Fruit fly (Drosophila melanogaster) whole organism, embryonic: ENCODE measurements around the gene CG1233.
A peak's percentile ranks its signal among the peaks of the same experiment; 100 is the strongest.

Experiments
- Asciz ChIP-seq: fragments of 200-800 bp; sonication (Bioruptor generic); optimal IDR thresholded peaks from 2 replicates; lab custom pipeline; 2017; ENCODE audit warnings: missing biosample characterization, mild to moderate bottlenecking, missing genetic modification characterization, missing genetic modification reagents
- Atf3 ChIP-seq: fragments of 200-800 bp; sonication (Bioruptor generic); optimal IDR thresholded peaks from 3 replicates; lab custom pipeline; 2016; ENCODE audit warnings: missing biosample characterization, missing genetic modification characterization
- CG1024 ChIP-seq: fragments of 200-800 bp; sonication (Bioruptor generic); IDR thresholded peaks from 2 replicates; pipeline ENCODE4 v1.3.6; 2022; ENCODE audit warnings: missing biosample characterization, missing genetic modification characterization
- CG11696 ChIP-seq: fragments of 200-800 bp; sonication (Bioruptor generic); IDR thresholded peaks from 2 replicates; pipeline ENCODE4 v1.3.6; 2022; ENCODE audit warnings: missing biosample characterization, missing genetic modification characterization
- CG15601 ChIP-seq: fragments of 200-800 bp; sonication (Bioruptor generic); optimal IDR thresholded peaks from 3 replicates; lab custom pipeline; 2019; ENCODE audit warnings: missing biosample characterization, mild to moderate bottlenecking, missing genetic modification characterization, moderate library complexity
- CG1647 ChIP-seq: fragments of 200-800 bp; sonication (Bioruptor generic); optimal IDR thresholded peaks from 3 replicates; lab custom pipeline; 2016; ENCODE audit warnings: missing biosample characterization, missing genetic modification characterization
- CG16813 ChIP-seq: fragments of 200-800 bp; sonication (Bioruptor generic); IDR thresholded peaks from 3 replicates; pipeline ENCODE4 v1.3.6; 2022; ENCODE audit warnings: missing biosample characterization, missing genetic modification characterization; ENCODE audit not compliant: partially characterized antibody
- CG17385 ChIP-seq: fragments of 200-800 bp; sonication (Bioruptor generic); optimal IDR thresholded peaks from 3 replicates; lab custom pipeline; 2018; ENCODE audit warnings: missing biosample characterization, mild to moderate bottlenecking, missing genetic modification characterization
- CG18011 ChIP-seq: fragments of 200-800 bp; sonication (Bioruptor generic); optimal IDR thresholded peaks from 2 replicates; lab custom pipeline; 2017; ENCODE audit warnings: missing biosample characterization, missing genetic modification characterization, mild to moderate bottlenecking, moderate library complexity, missing genotype
- CG2129 ChIP-seq: fragments of 200-800 bp; sonication (Bioruptor generic); IDR thresholded peaks from 2 replicates; pipeline ENCODE4 v1.3.6; 2022; ENCODE audit warnings: missing biosample characterization, missing genetic modification characterization; ENCODE audit not compliant: partially characterized antibody
- CG2199 ChIP-seq: fragments of 200-800 bp; sonication (Bioruptor generic); IDR thresholded peaks from 3 replicates; pipeline ENCODE4 v1.3.6; 2022; ENCODE audit warnings: missing biosample characterization, missing genetic modification characterization
- CG2712 ChIP-seq: fragments of 200-800 bp; optimal IDR thresholded peaks from 3 replicates; lab custom pipeline; 2019; ENCODE audit warnings: missing biosample characterization, mild to moderate bottlenecking, missing genetic modification characterization, moderate library complexity
- CG30403 ChIP-seq: fragments of 200-800 bp; sonication (Bioruptor generic); optimal IDR thresholded peaks from 3 replicates; lab custom pipeline; 2016; ENCODE audit warnings: missing biosample characterization, missing genetic modification characterization
- CG31441 ChIP-seq: fragments of 200-800 bp; sonication (Bioruptor generic); IDR thresholded peaks from 2 replicates; pipeline ENCODE4 v1.3.6; 2022; ENCODE audit warnings: missing biosample characterization, missing genetic modification characterization
- CG32767 ChIP-seq: fragments of 200-800 bp; sonication (Bioruptor generic); IDR thresholded peaks from 2 replicates; pipeline ENCODE4 v1.3.6; 2022; ENCODE audit warnings: missing biosample characterization, missing genetic modification characterization
- CG3995 ChIP-seq: fragments of 200-800 bp; sonication (Bioruptor generic); optimal IDR thresholded peaks from 3 replicates; lab custom pipeline; 2016; ENCODE audit warnings: missing biosample characterization, missing genetic modification characterization
- CG4730 ChIP-seq: fragments of 200-800 bp; sonication (Bioruptor generic); IDR thresholded peaks from 2 replicates; pipeline ENCODE4 v1.3.6; 2022; ENCODE audit warnings: missing biosample characterization, missing genetic modification characterization
- CG7556 ChIP-seq: fragments of 200-800 bp; sonication (Bioruptor generic); optimal IDR thresholded peaks from 2 replicates; lab custom pipeline; 2017; ENCODE audit warnings: missing biosample characterization, mild to moderate bottlenecking, missing genetic modification characterization
- CG7928 ChIP-seq: fragments of 200-800 bp; sonication (Bioruptor generic); optimal IDR thresholded peaks from 2 replicates; lab custom pipeline; 2017; ENCODE audit warnings: missing biosample characterization, mild to moderate bottlenecking, missing genetic modification characterization
- CG7963 ChIP-seq: fragments of 200-800 bp; sonication (Bioruptor generic); IDR thresholded peaks from 3 replicates; pipeline ENCODE4 v1.3.6; 2022; ENCODE audit warnings: missing biosample characterization, missing genetic modification characterization; ENCODE audit not compliant: partially characterized antibody
- CG9437 ChIP-seq: fragments of 200-800 bp; sonication (Bioruptor generic); optimal IDR thresholded peaks from 2 replicates; lab custom pipeline; 2018; ENCODE audit warnings: missing biosample characterization, mild to moderate bottlenecking, missing genetic modification characterization
- CG9727 ChIP-seq: fragments of 200-800 bp; sonication (Bioruptor generic); optimal IDR thresholded peaks from 3 replicates; lab custom pipeline; 2017; ENCODE audit warnings: missing biosample characterization, mild to moderate bottlenecking, missing genetic modification characterization
- CG9876 ChIP-seq: fragments of 200-800 bp; sonication (Bioruptor generic); optimal IDR thresholded peaks from 2 replicates; lab custom pipeline; 2016; ENCODE audit warnings: missing biosample characterization, missing genetic modification characterization
- Ets65A ChIP-seq: fragments of 200-800 bp; sonication (Bioruptor generic); peaks from one replicate; lab custom pipeline; 2016; ENCODE audit warnings: missing biosample characterization, missing genetic modification characterization
- Gsc ChIP-seq: fragments of 200-800 bp; sonication (Bioruptor generic); IDR thresholded peaks from 2 replicates; pipeline ENCODE4 v1.3.6; 2022; ENCODE audit warnings: missing biosample characterization, missing genetic modification characterization
- HLHmδ ChIP-seq: fragments of 200-800 bp; sonication (Bioruptor generic); optimal IDR thresholded peaks from 2 replicates; lab custom pipeline; 2018; ENCODE audit warnings: missing biosample characterization, mild to moderate bottlenecking, missing genetic modification characterization, moderate library complexity
- MTF-1 ChIP-seq: fragments of 200-800 bp; sonication (Bioruptor generic); optimal IDR thresholded peaks from 2 replicates; lab custom pipeline; 2018; ENCODE audit warnings: missing biosample characterization, mild to moderate bottlenecking, missing genetic modification characterization, borderline replicate concordance
- Myb ChIP-seq: fragments of 200-800 bp; sonication (Bioruptor generic); optimal IDR thresholded peaks from 2 replicates; lab custom pipeline; 2016; ENCODE audit warnings: missing biosample characterization, missing genetic modification characterization
- Nf-YA ChIP-seq: fragments of 200-800 bp; sonication (Bioruptor generic); IDR thresholded peaks from 2 replicates; pipeline ENCODE4 v1.3.6; 2022; ENCODE audit warnings: missing biosample characterization, missing genetic modification characterization
- Opbp ChIP-seq: fragments of 200-800 bp; sonication (Bioruptor generic); IDR thresholded peaks from 3 replicates; pipeline ENCODE4 v1.3.6; 2022; ENCODE audit warnings: missing biosample characterization, missing genetic modification characterization; ENCODE audit not compliant: partially characterized antibody
- YL-1 ChIP-seq: fragments of 200-800 bp; sonication (Bioruptor generic); optimal IDR thresholded peaks from 3 replicates; lab custom pipeline; 2017; ENCODE audit warnings: missing biosample characterization, mild to moderate bottlenecking, missing genetic modification characterization
- az2 ChIP-seq: fragments of 200-800 bp; sonication (Bioruptor generic); optimal IDR thresholded peaks from 3 replicates; lab custom pipeline; 2016; ENCODE audit warnings: missing biosample characterization, missing genetic modification characterization
- emc ChIP-seq: fragments of 200-800 bp; sonication (Bioruptor generic); optimal IDR thresholded peaks from 2 replicates; lab custom pipeline; 2016; ENCODE audit warnings: missing biosample characterization, missing genetic modification characterization
- esg ChIP-seq: fragments of 200-800 bp; sonication (Bioruptor generic); conservative IDR thresholded peaks from 2 replicates; pipeline ENCODE4 v1.3.6; 2022; ENCODE audit warnings: missing biosample characterization, missing genetic modification characterization
- eve ChIP-seq, 2 experiments: fragments of >200 bp; optimal IDR thresholded peaks; 2 replicates each; lab custom pipeline; 2017; ENCODE audit warnings: missing biosample characterization in 2 of 2, missing genetic modification characterization in 2 of 2
- ewg ChIP-seq: fragments of 200-800 bp; sonication (Bioruptor generic); optimal IDR thresholded peaks from 3 replicates; lab custom pipeline; 2017; ENCODE audit warnings: mild to moderate bottlenecking, missing biosample characterization, missing genetic modification reagents, missing genetic modification characterization
- hbn ChIP-seq: fragments of 200-800 bp; sonication (Bioruptor generic); IDR thresholded peaks from 2 replicates; pipeline ENCODE4 v1.3.6; 2022; ENCODE audit warnings: missing biosample characterization, missing genetic modification characterization; ENCODE audit not compliant: partially characterized antibody
- lilli ChIP-seq: fragments of 200-800 bp; sonication (Bioruptor generic); optimal IDR thresholded peaks from 3 replicates; lab custom pipeline; 2016; ENCODE audit warnings: missing biosample characterization, missing genetic modification characterization
- nom ChIP-seq: fragments of 200-800 bp; sonication (Bioruptor generic); optimal IDR thresholded peaks from 2 replicates; lab custom pipeline; 2017; ENCODE audit warnings: missing biosample characterization, missing genetic modification characterization, mild to moderate bottlenecking, moderate library complexity, missing genetic modification reagents
- pnt ChIP-seq: fragments of 200-800 bp; sonication (Bioruptor generic); optimal IDR thresholded peaks from 3 replicates; lab custom pipeline; 2016; ENCODE audit warnings: missing biosample characterization, missing genetic modification characterization
- ranshi ChIP-seq: fragments of 200-800 bp; sonication (Bioruptor generic); IDR thresholded peaks from 2 replicates; pipeline ENCODE4 v1.3.6; 2022; ENCODE audit warnings: missing biosample characterization, missing genetic modification characterization
- row ChIP-seq: fragments of 200-800 bp; sonication (Bioruptor generic); IDR thresholded peaks from 3 replicates; pipeline ENCODE4 v1.3.6; 2022; ENCODE audit warnings: missing biosample characterization, missing genetic modification characterization
- slp2 ChIP-seq: fragments of 200-800 bp; sonication (Bioruptor generic); optimal IDR thresholded peaks from 2 replicates; lab custom pipeline; 2016; ENCODE audit warnings: missing biosample characterization, missing genetic modification characterization
- twi ChIP-seq: fragments of 200-800 bp; optimal IDR thresholded peaks from 2 replicates; lab custom pipeline; 2019; ENCODE audit warnings: missing biosample characterization, mild to moderate bottlenecking, missing genetic modification characterization, moderate library complexity
- unc-4 ChIP-seq: fragments of 200-800 bp; sonication (Bioruptor generic); IDR thresholded peaks from 2 replicates; pipeline ENCODE4 v1.3.6; 2022; ENCODE audit warnings: missing biosample characterization, missing genetic modification characterization; ENCODE audit not compliant: partially characterized antibody
- zen2 ChIP-seq: fragments of 200-800 bp; sonication (Bioruptor generic); IDR thresholded peaks from 3 replicates; pipeline ENCODE4 v1.3.6; 2022; ENCODE audit warnings: missing biosample characterization, missing genetic modification characterization; ENCODE audit not compliant: partially characterized antibody

CG1233 gene

DNA sequence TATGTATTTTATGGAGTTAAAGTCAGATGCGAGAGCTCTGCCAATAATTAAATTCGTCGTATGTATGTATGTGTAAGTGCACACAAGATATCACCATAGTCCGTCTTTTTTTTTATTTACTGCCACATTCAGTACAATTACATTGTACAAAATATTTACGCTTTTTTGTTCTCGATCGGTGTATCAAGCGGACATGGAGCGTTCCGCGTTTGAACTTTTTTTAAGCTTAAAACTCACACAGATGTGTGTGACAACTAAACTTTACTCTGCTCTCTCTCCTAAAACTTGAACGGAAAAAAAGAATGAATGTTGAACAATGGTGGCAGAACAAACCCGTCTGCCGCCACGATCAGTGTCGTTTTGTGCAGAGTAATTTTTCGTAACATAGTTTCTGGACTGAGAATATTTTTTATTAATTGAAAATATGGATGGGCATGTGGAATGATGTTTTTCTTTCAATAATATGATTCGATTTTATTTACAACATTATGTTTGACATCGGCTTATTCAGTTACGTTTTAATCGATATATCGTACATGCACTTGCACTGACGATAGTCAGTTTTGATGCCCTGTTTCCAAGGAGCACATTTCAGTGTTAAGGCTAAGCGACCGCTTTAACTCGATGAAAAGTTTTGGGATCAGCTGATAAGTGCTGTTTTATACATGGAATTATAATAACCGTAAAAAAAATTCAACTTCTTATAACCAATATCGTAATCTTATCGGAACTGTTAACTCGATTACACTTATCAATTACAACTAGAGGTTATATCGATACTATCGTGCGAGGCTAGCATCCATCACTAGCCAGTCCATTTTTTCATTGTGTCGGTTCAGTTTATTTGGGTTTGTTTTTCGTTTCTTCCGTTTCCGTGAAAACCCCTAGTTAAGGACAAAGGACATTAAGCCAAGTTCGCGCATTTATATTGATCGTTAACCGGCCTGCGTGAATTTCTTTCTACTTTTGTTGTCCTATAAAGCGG is 14.3 kb upstream of the CG1233 start, which contains the start of gene mth (continued):
- TF ChIP-seq twi (tag; lab: Kevin White, UChicago): peak; percentile 33
- TF ChIP-seq CG2199 (GFP tag; lab: Robert Waterston, UW): no peak
- no peak for TF ChIP-seq CG1024 (GFP tag; lab: Robert Waterston, UW)
- TF ChIP-seq CG7556 (GFP tag; lab: Kevin White, UChicago): no peak
- no peak for TF ChIP-seq CG18011 (GFP tag; lab: Kevin White, UChicago)
- TF ChIP-seq esg (GFP tag; lab: Robert Waterston, UW): no peak
- TF ChIP-seq CG7963: peak; percentile 94
- peak; percentile 7 for TF ChIP-seq CG1647 (GFP tag; lab: Kevin White, UChicago)
- TF ChIP-seq eve (GFP tag; optimal IDR thresholded peaks at IDR 0.05; lab: Kevin White, UChicago): peak in 1 of 2 experiments; percentile 72
- no peak for TF ChIP-seq Nf-YA
- TF ChIP-seq YL-1 (GFP tag; lab: Kevin White, UChicago): peak; percentile 34
- TF ChIP-seq CG11696 (GFP tag; lab: Robert Waterston, UW): no peak
- no peak for TF ChIP-seq CG32767 (GFP tag; lab: Robert Waterston, UW)
- TF ChIP-seq slp2 (GFP tag; lab: Kevin White, UChicago): peak; percentile 15
- no peak for TF ChIP-seq Asciz (GFP tag; lab: Kevin White, UChicago)
- peak; percentile 96 for TF ChIP-seq Opbp (GFP tag; lab: Robert Waterston, UW)
- TF ChIP-seq emc: peak; percentile 19
- peak; percentile 54 for TF ChIP-seq CG3995 (GFP tag; lab: Kevin White, UChicago)
- 0 out of 2 replicates have a peak, but pooled peaks have one; percentile 15 for TF ChIP-seq ranshi (GFP tag; lab: Robert Waterston, UW)
- TF ChIP-seq CG16813 (GFP tag; lab: Robert Waterston, UW): peak; percentile 99
- TF ChIP-seq CG2712: peak; percentile 61
- TF ChIP-seq nom (GFP tag; lab: Kevin White, UChicago): peak; percentile 15
- TF ChIP-seq CG9727: peak; percentile 75
- TF ChIP-seq CG2129 (GFP tag; lab: Robert Waterston, UW): peak; percentile 98
- peak; percentile 67 for TF ChIP-seq CG15601 (tag; lab: Kevin White, UChicago)
- peak; percentile 36 for TF ChIP-seq CG7928
- TF ChIP-seq CG9876 (GFP tag; lab: Kevin White, UChicago): no peak
- TF ChIP-seq Atf3 (GFP tag; lab: Kevin White, UChicago): no peak
- peak; percentile 96 for TF ChIP-seq zen2 (GFP tag; lab: Robert Waterston, UW)
- peak; percentile 87 for TF ChIP-seq row (GFP tag; lab: Robert Waterston, UW)
- TF ChIP-seq CG17385 (GFP tag; lab: Kevin White, UChicago): no peak
- peak; percentile 42 for TF ChIP-seq az2 (GFP tag; lab: Kevin White, UChicago)
- peak; percentile 33 for TF ChIP-seq ewg (GFP tag; lab: Kevin White, UChicago)
- TF ChIP-seq Myb (GFP tag; lab: Kevin White, UChicago): peak; percentile 73
- no peak for TF ChIP-seq MTF-1
- peak; percentile 54 for TF ChIP-seq CG30403 (GFP tag; lab: Kevin White, UChicago)
- peak; percentile 69 for TF ChIP-seq lilli (GFP tag; lab: Kevin White, UChicago)
- peak; percentile 89 for TF ChIP-seq CG9437 (GFP tag; lab: Kevin White, UChicago)
- TF ChIP-seq HLHmδ (GFP tag; lab: Kevin White, UChicago): no peak
- TF ChIP-seq hbn: peak; percentile 97
- no peak for TF ChIP-seq CG4730 (GFP tag; lab: Robert Waterston, UW)
- TF ChIP-seq Gsc (GFP tag; lab: Robert Waterston, UW): no peak
- peak; percentile 99 for TF ChIP-seq unc-4 (GFP tag; lab: Robert Waterston, UW)
- no peak for TF ChIP-seq CG31441
- peak; percentile 97 for TF ChIP-seq Ets65A (GFP tag; lab: Kevin White, UChicago)
- TF ChIP-seq pnt (GFP tag; lab: Kevin White, UChicago): peak; percentile 28
